Worm (Caenorhabditis elegans) whole organism, young adult: Measurements from ENCODE around the gene coq-2.

Experiments
- B0261.1 ChIP-seq: sonication (generic microtip); optimal IDR thresholded peaks from 2 replicates; lab custom pipeline; 2016; ENCODE audit warnings: mild to moderate bottlenecking, missing genetic modification characterization, moderate library complexity, missing compliant biosample characterization
- B0336.3 ChIP-seq: fragments of 200-800 bp; sonication (Bioruptor generic); IDR thresholded peaks from 2 replicates; pipeline ENCODE4 v1.3.6; 2022; ENCODE audit warnings: missing genetic modification characterization, missing compliant biosample characterization
- C17E4.6 ChIP-seq: fragments of 200-800 bp; sonication (Bioruptor generic); IDR thresholded peaks from 2 replicates; pipeline ENCODE4 v1.3.6; 2022; ENCODE audit warnings: missing genetic modification reagents, missing genetic modification characterization, missing compliant biosample characterization
- D2030.7 ChIP-seq: fragments of 200-800 bp; sonication (Bioruptor generic); IDR thresholded peaks from 2 replicates; pipeline ENCODE4 v1.3.6; 2022; ENCODE audit warnings: missing genetic modification reagents, missing genetic modification characterization, missing compliant biosample characterization
- F37B4.10 ChIP-seq: fragments of 200-800 bp; sonication (Bioruptor generic); IDR thresholded peaks from 2 replicates; pipeline ENCODE4 v1.3.6; 2022; ENCODE audit warnings: missing genetic modification characterization, missing compliant biosample characterization
- F52B5.7 ChIP-seq: sonication (generic microtip); optimal IDR thresholded peaks from 2 replicates; lab custom pipeline; 2016; ENCODE audit warnings: mild to moderate bottlenecking, missing genetic modification characterization, missing compliant biosample characterization
- F55B11.4 ChIP-seq: sonication (generic microtip); optimal IDR thresholded peaks from 2 replicates; lab custom pipeline; 2016; ENCODE audit warnings: missing compliant biosample characterization, missing genetic modification characterization, borderline replicate concordance; ENCODE audit not compliant: insufficient read depth
- K12H6.12 ChIP-seq: fragments of 200-800 bp; sonication (Bioruptor generic); optimal IDR thresholded peaks from 2 replicates; lab custom pipeline; 2018; ENCODE audit warnings: mild to moderate bottlenecking, missing genetic modification characterization, missing compliant biosample characterization
- Y53F4B.3 ChIP-seq: fragments of 200-800 bp; sonication (Bioruptor generic); IDR thresholded peaks from 2 replicates; pipeline ENCODE4 v1.3.6; 2022; ENCODE audit warnings: missing genetic modification reagents, missing genetic modification characterization, missing compliant biosample characterization
- Y67H2A.10 ChIP-seq: fragments of 200-800 bp; sonication (Bioruptor generic); conservative IDR thresholded peaks from 2 replicates; pipeline ENCODE4 v1.3.6; 2022; ENCODE audit warnings: missing genetic modification reagents, missing genetic modification characterization, missing compliant biosample characterization
- Y79H2A.3 ChIP-seq: fragments of 200-800 bp; sonication (Bioruptor generic); conservative IDR thresholded peaks from 2 replicates; pipeline ENCODE4 v1.3.6; 2022; ENCODE audit warnings: missing genetic modification reagents, missing genetic modification characterization, missing compliant biosample characterization
- ZK185.1 ChIP-seq: sonication (generic microtip); optimal IDR thresholded peaks from 2 replicates; lab custom pipeline; 2016; ENCODE audit warnings: mild to moderate bottlenecking, missing genetic modification characterization, missing compliant biosample characterization; ENCODE audit not compliant: poor library complexity, severe bottlenecking
- aptf-2 ChIP-seq: fragments of 200-800 bp; sonication (Bioruptor generic); conservative IDR thresholded peaks from 2 replicates; pipeline ENCODE4 v1.3.6; 2022; ENCODE audit warnings: missing genetic modification reagents, missing genetic modification characterization, missing compliant biosample characterization
- atf-7 ChIP-seq: sonication (generic microtip); optimal IDR thresholded peaks from 2 replicates; lab custom pipeline; 2017; ENCODE audit warnings: mild to moderate bottlenecking, missing genetic modification characterization, missing compliant biosample characterization
- athp-1 ChIP-seq: sonication (generic microtip); optimal IDR thresholded peaks from 2 replicates; lab custom pipeline; 2017; ENCODE audit warnings: mild to moderate bottlenecking, missing genetic modification characterization, missing compliant biosample characterization
- attf-6 ChIP-seq: fragments of 200-800 bp; sonication (Bioruptor generic); IDR thresholded peaks from 2 replicates; pipeline ENCODE4 v1.3.6; 2022; ENCODE audit warnings: missing genetic modification reagents, missing genetic modification characterization, missing compliant biosample characterization
- bed-1 ChIP-seq: fragments of 200-800 bp; sonication (Bioruptor generic); IDR thresholded peaks from 2 replicates; pipeline ENCODE4 v1.3.6; 2022; ENCODE audit warnings: missing genetic modification reagents, missing genetic modification characterization, missing compliant biosample characterization
- bed-2 ChIP-seq: fragments of 200-800 bp; sonication (Bioruptor generic); IDR thresholded peaks from 2 replicates; pipeline ENCODE4 v1.3.6; 2022; ENCODE audit warnings: missing genetic modification reagents, missing genetic modification characterization, missing compliant biosample characterization
- ceh-58 ChIP-seq: fragments of 200-800 bp; sonication (Bioruptor generic); IDR thresholded peaks from 2 replicates; pipeline ENCODE4 v1.3.6; 2022; ENCODE audit warnings: missing genetic modification characterization, missing compliant biosample characterization
- ceh-91 ChIP-seq: fragments of 200-800 bp; sonication (Bioruptor generic); IDR thresholded peaks from 2 replicates; pipeline ENCODE4 v1.3.6; 2022; ENCODE audit warnings: missing genetic modification reagents, missing genetic modification characterization, missing compliant biosample characterization
- die-1 ChIP-seq: sonication (generic microtip); optimal IDR thresholded peaks from 2 replicates; lab custom pipeline; 2016; ENCODE audit warnings: missing genotype, mild to moderate bottlenecking, missing genetic modification characterization, missing compliant biosample characterization
- efl-1 ChIP-seq: fragments of 150-350 bp; optimal IDR thresholded peaks from 2 replicates; lab custom pipeline; 2014; ENCODE audit warnings: missing biosample characterization, missing genetic modification reagents, missing genetic modification characterization
- ets-4 ChIP-seq: fragments of 200-800 bp; sonication (Bioruptor generic); optimal IDR thresholded peaks from 2 replicates; lab custom pipeline; 2018; ENCODE audit warnings: mild to moderate bottlenecking, missing genetic modification characterization, missing compliant biosample characterization
- fkh-3 ChIP-seq: sonication (generic microtip); optimal IDR thresholded peaks from 2 replicates; lab custom pipeline; 2016; ENCODE audit warnings: mild to moderate bottlenecking, missing genetic modification characterization, missing compliant biosample characterization
- hmg-1.2 ChIP-seq: fragments of 200-800 bp; sonication (Bioruptor generic); IDR thresholded peaks from 2 replicates; pipeline ENCODE4 v1.3.6; 2022; ENCODE audit warnings: missing genetic modification reagents, missing genetic modification characterization, missing compliant biosample characterization
- lag-1 ChIP-seq: fragments of 200-800 bp; sonication (Bioruptor generic); IDR thresholded peaks from 2 replicates; pipeline ENCODE4 v1.3.6; 2022; ENCODE audit warnings: missing genetic modification reagents, missing genetic modification characterization, missing compliant biosample characterization
- lin-35 ChIP-seq, 3 experiments: fragments of 150-350 bp in 2 of 3; sonication (generic microtip) in 1 of 3; optimal IDR thresholded peaks; 2 replicates each; lab custom pipeline; 2014 to 2018; ENCODE audit warnings: missing biosample characterization in 3 of 3, missing genetic modification characterization in 3 of 3, missing genetic modification reagents in 3 of 3
- madf-8 ChIP-seq: fragments of 200-800 bp; sonication (Bioruptor generic); conservative IDR thresholded peaks from 2 replicates; pipeline ENCODE4 v1.3.6; 2022; ENCODE audit warnings: missing genetic modification reagents, missing genetic modification characterization, missing compliant biosample characterization
- mcd-1 ChIP-seq: fragments of 200-800 bp; sonication (Bioruptor generic); IDR thresholded peaks from 2 replicates; pipeline ENCODE4 v1.3.6; 2022; ENCODE audit warnings: missing genetic modification reagents, missing genetic modification characterization, missing compliant biosample characterization
- nhr-179 ChIP-seq: sonication (generic microtip); optimal IDR thresholded peaks from 2 replicates; lab custom pipeline; 2016; ENCODE audit warnings: mild to moderate bottlenecking, missing genetic modification characterization, missing compliant biosample characterization
- nhr-27 ChIP-seq: fragments of 200-800 bp; sonication (Bioruptor generic); optimal IDR thresholded peaks from 2 replicates; lab custom pipeline; 2018; ENCODE audit warnings: mild to moderate bottlenecking, missing genetic modification characterization, moderate library complexity, missing compliant biosample characterization
- nhr-80 ChIP-seq: sonication (generic microtip); optimal IDR thresholded peaks from 2 replicates; lab custom pipeline; 2016; ENCODE audit warnings: missing genetic modification characterization, missing compliant biosample characterization
- pbrm-1 ChIP-seq: fragments of 200-800 bp; sonication (Bioruptor generic); IDR thresholded peaks from 2 replicates; pipeline ENCODE4 v1.3.6; 2022; ENCODE audit warnings: missing genetic modification reagents, missing genetic modification characterization, missing compliant biosample characterization
- rec-8 ChIP-seq, 2 experiments: sonication (generic microtip); optimal IDR thresholded peaks; 2 replicates each; lab custom pipeline; 2016; ENCODE audit warnings: mild to moderate bottlenecking in 2 of 2, missing genetic modification characterization in 2 of 2, missing genetic modification reagents in 2 of 2, missing genotype in 2 of 2, missing biosample characterization in 1 of 2, missing compliant biosample characterization in 1 of 2, moderate library complexity in 1 of 2
- sea-2 ChIP-seq: fragments of 200-800 bp; sonication (Bioruptor generic); IDR thresholded peaks from 2 replicates; pipeline ENCODE4 v1.3.6; 2022; ENCODE audit warnings: missing genetic modification characterization, missing compliant biosample characterization
- snpc-1.1 ChIP-seq: sonication (generic microtip); optimal IDR thresholded peaks from 2 replicates; lab custom pipeline; 2017; ENCODE audit warnings: missing genetic modification characterization, mild to moderate bottlenecking, missing compliant biosample characterization, antibody characterized with exemption, moderate library complexity, missing genotype, missing genetic modification reagents; ENCODE audit not compliant: insufficient read depth
- snpc-3.4 ChIP-seq: sonication (generic microtip); optimal IDR thresholded peaks from 2 replicates; lab custom pipeline; 2017; ENCODE audit warnings: missing genetic modification characterization, mild to moderate bottlenecking, missing compliant biosample characterization, antibody characterized with exemption, moderate library complexity, missing genotype, missing genetic modification reagents
- tbp1 ChIP-seq: fragments of 200-800 bp; sonication (Bioruptor generic); optimal IDR thresholded peaks from 2 replicates; lab custom pipeline; 2018; ENCODE audit warnings: mild to moderate bottlenecking, missing genetic modification characterization, missing compliant biosample characterization
- unc-62 ChIP-seq: fragments of 150-350 bp; optimal IDR thresholded peaks from 2 replicates; lab custom pipeline; 2014; ENCODE audit warnings: missing biosample characterization, missing genetic modification reagents, missing genetic modification characterization
- xnd-1 ChIP-seq: sonication (generic microtip); optimal IDR thresholded peaks from 2 replicates; lab custom pipeline; 2016; ENCODE audit warnings: missing genotype, missing genetic modification reagents, missing genetic modification characterization, missing compliant biosample characterization
- ztf-18 ChIP-seq: sonication (generic microtip); optimal IDR thresholded peaks from 2 replicates; lab custom pipeline; 2016; ENCODE audit warnings: missing genotype, mild to moderate bottlenecking, missing genetic modification characterization, missing compliant biosample characterization
- ztf-25 ChIP-seq: fragments of 200-800 bp; sonication (Bioruptor generic); IDR thresholded peaks from 2 replicates; pipeline ENCODE4 v1.3.6; 2022; ENCODE audit warnings: missing genetic modification reagents, missing genetic modification characterization, missing compliant biosample characterization

The coq-2 gene

ce11 chrIII:6895166-6895565 lies 40.6 kb upstream of the coq-2 start (continued):
- TF ChIP-seq F55B11.4 (tag; lab: Kevin White, UChicago) (no peak), C17E4.6 (GFP tag; lab: Robert Waterston, UW) (no peak), ceh-58 (GFP tag; lab: Robert Waterston, UW) (no peak), sea-2 (GFP tag; lab: Robert Waterston, UW) (no peak), tbp1 (GFP tag; lab: Kevin White, UChicago) (peak; percentile 54), bed-1 (GFP tag; lab: Robert Waterston, UW) (no peak), ceh-91 (GFP tag; lab: Robert Waterston, UW) (no peak), B0261.1 (tag; lab: Kevin White, UChicago) (no peak), mcd-1 (GFP tag; lab: Robert Waterston, UW) (peak; percentile 43; the same call in 1 of the 2 replicates), athp-1 (tag; lab: Kevin White, UChicago) (no peak), aptf-2 (no peak), atf-7 (peak; percentile 77), bed-2 (GFP tag; lab: Robert Waterston, UW) (no peak), die-1 (tag; lab: Kevin White, UChicago) (peak; percentile 8), B0336.3 (GFP tag; lab: Robert Waterston, UW) (peak; percentile 75), attf-6 (no peak), efl-1 (GFP tag; lab: Kevin White, UChicago) (no peak), K12H6.12 (tag; lab: Kevin White, UChicago) (no peak), ztf-25 (GFP tag; lab: Robert Waterston, UW) (no peak), xnd-1 (tag; lab: Kevin White, UChicago) (no peak), rec-8 (tag; optimal IDR thresholded peaks at IDR 0.05; lab: Kevin White, UChicago) (no peak), nhr-80 (tag; lab: Kevin White, UChicago) (peak; percentile 94), Y53F4B.3 (GFP tag; lab: Robert Waterston, UW) (no peak), snpc-1.1 (tag; lab: Kevin White, UChicago) (no peak), ets-4 (GFP tag; lab: Kevin White, UChicago) (peak; percentile 49), D2030.7 (GFP tag; lab: Robert Waterston, UW) (no peak), Y67H2A.10 (GFP tag; lab: Robert Waterston, UW) (no peak), hmg-1.2 (peak; percentile 73), fkh-3 (tag; lab: Kevin White, UChicago) (no peak), lin-35 (GFP tag; optimal IDR thresholded peaks at IDR 0.05; lab: Kevin White, UChicago) (no peak)

ce11 chrIII:6895677-6896076 lies 40.1 kb upstream of the coq-2 start:
- TF ChIP-seq ZK185.1 (tag; lab: Kevin White, UChicago), result no peak
- TF ChIP-seq Y79H2A.3 (GFP tag; lab: Robert Waterston, UW), result no peak
- no peak for TF ChIP-seq F52B5.7 (tag; lab: Kevin White, UChicago)
- TF ChIP-seq nhr-179 (tag; lab: Kevin White, UChicago), result no peak
- no peak for TF ChIP-seq C17E4.6 (GFP tag; lab: Robert Waterston, UW)
- no peak for TF ChIP-seq snpc-3.4 (tag; lab: Kevin White, UChicago)
- no peak for TF ChIP-seq lag-1 (GFP tag; lab: Robert Waterston, UW)
- no peak for TF ChIP-seq pbrm-1 (GFP tag; lab: Robert Waterston, UW)
- TF ChIP-seq unc-62 (GFP tag; lab: Kevin White, UChicago), result no peak
- no peak for TF ChIP-seq madf-8
- no peak for TF ChIP-seq hmg-1.2
- TF ChIP-seq bed-1 (GFP tag; lab: Robert Waterston, UW), result no peak
- TF ChIP-seq F37B4.10 (GFP tag; lab: Robert Waterston, UW), result no peak
- no peak for TF ChIP-seq Y53F4B.3 (GFP tag; lab: Robert Waterston, UW)
- no peak for TF ChIP-seq nhr-27 (tag; lab: Kevin White, UChicago)
- no peak for TF ChIP-seq ztf-18 (tag; lab: Kevin White, UChicago)
